Fruit fly (Drosophila melanogaster) whole organism, prepupa: ENCODE data around the gene crim.

ENCODE experiments used
- CG10631 ChIP-seq: fragments of 200-800 bp; sonication (Bioruptor generic); optimal IDR thresholded peaks from 2 replicates; lab custom pipeline; 2016; ENCODE audit warnings: missing biosample characterization, missing genetic modification characterization
- CG10669 ChIP-seq: fragments of 200-800 bp; sonication (Bioruptor generic); optimal IDR thresholded peaks from 3 replicates; lab custom pipeline; 2018; ENCODE audit warnings: missing biosample characterization, mild to moderate bottlenecking, missing genetic modification characterization, moderate library complexity
- CG11762 ChIP-seq: fragments of 200-800 bp; sonication (Bioruptor generic); optimal IDR thresholded peaks from 3 replicates; lab custom pipeline; 2016; ENCODE audit warnings: missing biosample characterization, missing genetic modification characterization; ENCODE audit not compliant: insufficient read depth
- CG1621 ChIP-seq: fragments of 200-800 bp; sonication (Bioruptor generic); optimal IDR thresholded peaks from 3 replicates; lab custom pipeline; 2018; ENCODE audit warnings: missing biosample characterization, mild to moderate bottlenecking, missing genetic modification characterization
- CG3032 ChIP-seq: fragments of 200-800 bp; optimal IDR thresholded peaks from 2 replicates; lab custom pipeline; 2019; ENCODE audit warnings: missing biosample characterization, mild to moderate bottlenecking, missing genetic modification characterization, moderate library complexity
- CG31627 ChIP-seq: fragments of 200-800 bp; sonication (Bioruptor generic); optimal IDR thresholded peaks from 3 replicates; lab custom pipeline; 2016; ENCODE audit warnings: missing biosample characterization, missing genetic modification characterization
- CG32006 ChIP-seq: fragments of 200-800 bp; sonication (Bioruptor generic); optimal IDR thresholded peaks from 3 replicates; lab custom pipeline; 2017; ENCODE audit warnings: missing biosample characterization, mild to moderate bottlenecking, missing genetic modification characterization
- CG34406 ChIP-seq: fragments of 200-800 bp; sonication (Bioruptor generic); optimal IDR thresholded peaks from 3 replicates; lab custom pipeline; 2016; ENCODE audit warnings: missing biosample characterization, missing genetic modification characterization
- CG4318 ChIP-seq: fragments of 200-800 bp; sonication (Bioruptor generic); optimal IDR thresholded peaks from 3 replicates; lab custom pipeline; 2017; ENCODE audit warnings: missing biosample characterization, mild to moderate bottlenecking, missing genetic modification characterization
- CG6276 ChIP-seq: fragments of 200-800 bp; sonication (Bioruptor generic); optimal IDR thresholded peaks from 2 replicates; lab custom pipeline; 2017; ENCODE audit warnings: missing biosample characterization, mild to moderate bottlenecking, missing genetic modification characterization
- CG6792 ChIP-seq: fragments of 200-800 bp; sonication (Bioruptor generic); optimal IDR thresholded peaks from 3 replicates; lab custom pipeline; 2016; ENCODE audit warnings: missing biosample characterization, missing genetic modification characterization
- CG6808 ChIP-seq: fragments of 200-800 bp; sonication (Bioruptor generic); optimal IDR thresholded peaks from 3 replicates; lab custom pipeline; 2017; ENCODE audit warnings: missing biosample characterization, missing genetic modification characterization, mild to moderate bottlenecking, moderate library complexity, missing genetic modification reagents
- CG6854 ChIP-seq: fragments of 200-800 bp; sonication (Bioruptor generic); optimal IDR thresholded peaks from 2 replicates; lab custom pipeline; 2017; ENCODE audit warnings: missing biosample characterization, mild to moderate bottlenecking, missing genetic modification characterization
- CG8119 ChIP-seq: fragments of 200-800 bp; sonication (Bioruptor generic); IDR thresholded peaks from 3 replicates; pipeline ENCODE4 v1.3.6; 2022; ENCODE audit warnings: missing biosample characterization, missing genetic modification characterization
- CG8319 ChIP-seq: fragments of 200-800 bp; sonication (Bioruptor generic); optimal IDR thresholded peaks from 3 replicates; lab custom pipeline; 2016; ENCODE audit warnings: missing biosample characterization, missing genetic modification characterization
- CG8632 ChIP-seq: fragments of 200-800 bp; sonication (Bioruptor generic); optimal IDR thresholded peaks from 3 replicates; lab custom pipeline; 2016; ENCODE audit warnings: missing biosample characterization, missing genetic modification characterization
- CG9139 ChIP-seq: fragments of 200-800 bp; sonication (Bioruptor generic); optimal IDR thresholded peaks from 3 replicates; lab custom pipeline; 2017; ENCODE audit warnings: missing biosample characterization, mild to moderate bottlenecking, missing genetic modification characterization
- Eip75B ChIP-seq: fragments of 200-800 bp; sonication (Bioruptor generic); optimal IDR thresholded peaks from 3 replicates; lab custom pipeline; 2016; ENCODE audit warnings: missing biosample characterization, missing genetic modification characterization
- Eip78C ChIP-seq: fragments of 200-800 bp; sonication (Bioruptor generic); peaks from one replicate; lab custom pipeline; 2016; ENCODE audit warnings: missing biosample characterization, missing genetic modification characterization
- Ets96B ChIP-seq: fragments of 200-800 bp; optimal IDR thresholded peaks from 2 replicates; lab custom pipeline; 2019; ENCODE audit warnings: missing biosample characterization, mild to moderate bottlenecking, missing genetic modification characterization, moderate library complexity
- Hr38 ChIP-seq: sonication (Bioruptor generic); optimal IDR thresholded peaks from 2 replicates; lab custom pipeline; 2016; ENCODE audit warnings: missing biosample characterization, missing genetic modification characterization
- Smox ChIP-seq: fragments of 200-800 bp; sonication (Bioruptor generic); optimal IDR thresholded peaks from 3 replicates; lab custom pipeline; 2016; ENCODE audit warnings: missing biosample characterization, missing genetic modification characterization
- Sox102F ChIP-seq: fragments of 200-800 bp; sonication (Bioruptor generic); optimal IDR thresholded peaks from 2 replicates; lab custom pipeline; 2016; ENCODE audit warnings: missing biosample characterization, mild to moderate bottlenecking, missing genetic modification characterization
- Sox14 ChIP-seq: fragments of 200-800 bp; sonication (Bioruptor generic); optimal IDR thresholded peaks from 3 replicates; lab custom pipeline; 2016; ENCODE audit warnings: missing biosample characterization, missing genetic modification characterization
- Sox15 ChIP-seq: fragments of 200-800 bp; sonication (Bioruptor generic); optimal IDR thresholded peaks from 3 replicates; lab custom pipeline; 2016; ENCODE audit warnings: missing biosample characterization, missing genetic modification characterization
- achi ChIP-seq: fragments of 200-800 bp; sonication (Bioruptor generic); optimal IDR thresholded peaks from 3 replicates; lab custom pipeline; 2016; ENCODE audit warnings: missing biosample characterization, missing genetic modification characterization
- cyc ChIP-seq: fragments of 200-800 bp; sonication (Bioruptor generic); optimal IDR thresholded peaks from 3 replicates; lab custom pipeline; 2016; ENCODE audit warnings: missing biosample characterization, missing genetic modification characterization
- dac ChIP-seq: fragments of 200-800 bp; sonication (Bioruptor generic); optimal IDR thresholded peaks from 2 replicates; lab custom pipeline; 2017; ENCODE audit warnings: missing biosample characterization, mild to moderate bottlenecking, missing genetic modification characterization
- dsx ChIP-seq: fragments of 200-800 bp; optimal IDR thresholded peaks from 3 replicates; lab custom pipeline; 2019; ENCODE audit warnings: missing biosample characterization, mild to moderate bottlenecking, missing genetic modification characterization, moderate library complexity; ENCODE audit not compliant: poor library complexity, severe bottlenecking
- eg ChIP-seq: fragments of 200-800 bp; sonication (Bioruptor generic); IDR thresholded peaks from 3 replicates; pipeline ENCODE4 v1.3.6; 2022; ENCODE audit warnings: missing biosample characterization, missing genetic modification characterization
- esn ChIP-seq: fragments of 200-800 bp; sonication (Bioruptor generic); optimal IDR thresholded peaks from 2 replicates; lab custom pipeline; 2016; ENCODE audit warnings: missing biosample characterization, mild to moderate bottlenecking, missing genetic modification characterization, moderate library complexity
- fd59A ChIP-seq: fragments of 200-800 bp; sonication (Bioruptor generic); optimal IDR thresholded peaks from 2 replicates; lab custom pipeline; 2017; ENCODE audit warnings: missing biosample characterization, mild to moderate bottlenecking, missing genetic modification characterization, missing genetic modification reagents
- lz ChIP-seq: fragments of 200-800 bp; sonication (Bioruptor generic); optimal IDR thresholded peaks from 3 replicates; lab custom pipeline; 2016; ENCODE audit warnings: missing biosample characterization, missing genetic modification characterization
- net ChIP-seq: fragments of 200-800 bp; sonication (Bioruptor generic); optimal IDR thresholded peaks from 3 replicates; lab custom pipeline; 2016; ENCODE audit warnings: missing biosample characterization, missing genetic modification characterization
- salr ChIP-seq, 2 experiments: fragments of 200-800 bp; sonication (Bioruptor generic); optimal IDR thresholded peaks; 3 replicates each; lab custom pipeline; 2016 to 2018; ENCODE audit warnings: missing biosample characterization in 2 of 2, missing genetic modification characterization in 2 of 2, mild to moderate bottlenecking in 1 of 2
- spab ChIP-seq: fragments of 200-800 bp; sonication (Bioruptor generic); optimal IDR thresholded peaks from 2 replicates; lab custom pipeline; 2017; ENCODE audit warnings: missing biosample characterization, mild to moderate bottlenecking, missing genetic modification characterization, missing genetic modification reagents
- ss ChIP-seq, 2 experiments: fragments of 200-800 bp; sonication (Bioruptor generic); optimal IDR thresholded peaks; 2 replicates in 1 of 2; 3 replicates in 1 of 2; lab custom pipeline; 2017 to 2018; ENCODE audit warnings: mild to moderate bottlenecking in 2 of 2, missing biosample characterization in 2 of 2, missing genetic modification characterization in 2 of 2, moderate library complexity in 1 of 2
- svp ChIP-seq: fragments of 200-800 bp; sonication (Bioruptor generic); peaks from one replicate; lab custom pipeline; 2016; ENCODE audit warnings: missing biosample characterization, missing genetic modification characterization
- topi ChIP-seq: fragments of 200-800 bp; sonication (Bioruptor generic); optimal IDR thresholded peaks from 3 replicates; lab custom pipeline; 2016; ENCODE audit warnings: missing biosample characterization, missing genetic modification characterization

Gene crim

DNA sequence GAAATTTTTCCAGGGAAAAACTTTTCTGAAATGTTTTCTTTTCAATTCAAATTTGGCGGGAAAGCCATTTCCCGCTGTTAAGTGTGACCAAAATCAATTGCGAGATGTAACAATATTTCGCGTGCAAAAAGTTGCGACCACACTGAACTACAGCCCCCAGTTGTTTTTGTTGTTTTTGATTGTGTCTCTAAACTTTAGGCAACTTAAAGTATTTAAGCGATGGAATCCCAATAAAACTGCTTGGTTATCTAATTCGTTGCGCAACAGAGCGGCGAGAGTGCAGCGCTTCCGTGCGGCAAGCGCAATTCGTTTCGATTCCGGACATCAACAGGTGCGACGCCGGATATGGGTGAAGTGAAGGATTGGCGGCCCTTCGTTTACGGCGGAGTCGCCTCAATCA lies 9.6 kb upstream of the crim start, which contains the start of gene Bmcp:
TSS of gene Bmcp (plus strand) at position 155 of the 400 bp plus-strand sequence.
- TF ChIP-seq fd59A (GFP tag; lab: Kevin White, UChicago) (no peak), CG6808 (no peak), CG3032 (tag; lab: Kevin White, UChicago) (peak; percentile 4), CG1621 (peak; percentile 73), CG4318 (GFP tag; lab: Kevin White, UChicago) (no peak), Sox14 (GFP tag; lab: Kevin White, UChicago) (peak; percentile 40), esn (peak; percentile 35), Eip78C (GFP tag; lab: Kevin White, UChicago) (peak; percentile 69), CG6854 (GFP tag; lab: Kevin White, UChicago) (peak; percentile 6)
- TF ChIP-seq, all 60 proteins: peak for 6

DNA sequence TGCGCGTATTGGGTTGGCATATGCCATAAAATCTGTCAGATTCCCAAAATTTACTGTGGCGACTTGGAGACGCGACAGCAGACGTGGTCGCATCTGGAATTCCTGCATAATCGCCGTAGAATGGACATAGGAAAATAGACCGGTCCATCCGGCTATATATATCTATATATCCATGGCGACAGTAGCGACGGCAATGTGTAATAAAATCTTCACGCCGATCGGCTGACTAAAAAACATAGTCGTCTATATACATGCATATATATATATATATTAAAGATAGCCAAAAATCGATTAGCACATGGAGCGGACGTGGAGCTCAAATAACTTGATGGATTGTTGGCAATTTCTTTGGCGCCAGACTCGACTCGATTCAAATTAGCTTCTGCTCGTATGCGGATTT lies 6.8 kb upstream of the crim start:
- no peak for TF ChIP-seq dac (GFP tag; lab: Kevin White, UChicago)
- TF ChIP-seq CG32006 (GFP tag; lab: Kevin White, UChicago), result no peak

DNA sequence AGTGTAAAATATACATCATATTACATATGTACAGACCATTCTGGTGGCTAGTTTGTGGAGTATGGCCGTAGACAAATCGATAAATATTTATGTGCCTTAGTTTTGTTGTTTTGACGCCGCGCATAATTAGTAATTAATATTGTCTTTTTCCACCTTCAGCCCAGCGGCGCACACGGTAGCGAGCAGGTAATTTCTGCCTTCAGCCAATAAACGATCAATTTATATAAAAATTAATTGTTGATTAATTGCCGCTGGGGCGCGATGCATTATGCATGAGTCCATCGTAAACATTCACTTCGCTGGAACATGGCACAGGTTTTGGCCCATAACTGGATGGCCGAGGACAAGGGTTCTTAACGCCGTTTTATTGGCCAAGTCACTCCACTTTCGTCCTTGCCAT lies 6.1 kb upstream of the crim start:
- TF ChIP-seq svp (no peak), CG6808 (peak; percentile 14)

DNA sequence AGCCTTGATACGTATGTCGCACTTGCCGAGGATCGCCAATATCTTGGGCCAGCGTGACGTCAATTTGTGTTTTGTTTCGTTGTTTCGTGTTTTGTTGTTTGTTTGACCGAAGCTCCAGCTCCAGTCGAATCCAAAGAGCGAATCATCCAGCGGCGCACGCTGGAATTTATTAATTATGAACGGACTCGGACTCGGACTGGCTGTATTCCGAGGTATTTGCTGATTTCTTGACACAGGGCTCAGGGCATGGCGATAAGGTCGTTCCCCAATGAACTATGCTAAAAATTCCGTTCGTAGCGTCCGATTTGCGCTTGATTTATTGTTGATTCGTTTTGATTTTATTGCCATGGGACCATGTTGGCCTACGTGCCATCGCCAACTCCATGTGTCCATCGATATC lies 5.7 kb upstream of the crim start:
- TF ChIP-seq eg (GFP tag; lab: Robert Waterston, UW), result 0 out of 3 replicates have a peak, but pooled peaks have one; percentile 9
- no peak for TF ChIP-seq CG9139

DNA sequence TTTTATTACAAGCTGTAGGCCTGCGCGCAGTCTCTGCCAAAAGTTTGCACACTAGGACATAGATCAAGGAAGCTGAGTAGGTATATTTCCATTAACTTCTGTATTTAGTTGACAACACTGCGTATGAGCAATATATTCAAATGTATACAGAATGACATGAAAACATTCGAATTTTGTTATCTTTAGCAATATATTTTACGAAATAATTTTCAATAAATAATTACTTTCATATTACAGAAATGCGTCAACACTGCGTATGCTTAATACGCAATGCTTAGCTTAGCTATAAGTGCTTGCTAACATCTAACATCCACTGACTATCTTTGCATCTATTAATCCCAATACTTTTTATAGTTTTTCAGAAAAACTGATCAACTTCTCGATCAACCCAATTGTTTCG lies 5.2 kb upstream of the crim start:
- TF ChIP-seq CG11762 (GFP tag; lab: Kevin White, UChicago) (no peak), eg (GFP tag; lab: Robert Waterston, UW) (0 out of 3 replicates have a peak, but pooled peaks have one; percentile 9), topi (GFP tag; lab: Kevin White, UChicago) (no peak), CG32006 (GFP tag; lab: Kevin White, UChicago) (peak; percentile 30), ss (GFP tag; optimal IDR thresholded peaks at IDR 0.05; lab: Kevin White, UChicago) (peak; percentile 26 to 48), CG6808 (peak; percentile 49), CG3032 (tag; lab: Kevin White, UChicago) (peak; percentile 29), CG8319 (GFP tag; lab: Kevin White, UChicago) (no peak), lz (GFP tag; lab: Kevin White, UChicago) (no peak), CG10669 (GFP tag; lab: Kevin White, UChicago) (peak; percentile 29), achi (GFP tag; lab: Kevin White, UChicago) (peak; percentile 3), salr (GFP tag; optimal IDR thresholded peaks at IDR 0.05; lab: Kevin White, UChicago) (peak in 1 of 2 experiments; percentile 2), Eip78C (GFP tag; lab: Kevin White, UChicago) (peak; percentile 70), Sox102F (GFP tag; lab: Kevin White, UChicago) (no peak), net (GFP tag; lab: Kevin White, UChicago) (peak; percentile 16), fd59A (GFP tag; lab: Kevin White, UChicago) (peak; percentile 11), dsx (GFP tag; lab: Kevin White, UChicago) (peak; percentile 20), spab (GFP tag; lab: Kevin White, UChicago) (no peak), CG34406 (no peak), Ets96B (tag; lab: Kevin White, UChicago) (peak; percentile 4)

DNA sequence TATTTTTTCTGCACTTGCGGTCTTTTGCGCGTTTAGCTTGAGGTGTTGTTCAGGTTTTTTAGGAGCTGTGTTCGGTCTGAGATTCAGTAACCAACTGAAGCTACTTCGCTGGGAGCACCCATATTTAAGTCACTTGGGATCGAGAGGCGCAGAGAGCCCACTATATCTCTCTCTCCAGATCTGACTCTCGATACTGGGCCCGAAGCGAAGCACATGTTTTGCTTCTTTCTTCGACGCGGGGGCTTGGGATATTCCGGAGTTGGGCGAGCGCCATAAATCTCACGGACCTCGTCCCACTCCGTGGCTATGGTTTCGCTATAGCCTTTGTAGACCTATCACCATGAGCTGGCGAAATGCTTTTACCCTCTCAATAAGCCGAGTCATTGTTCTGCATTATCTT lies 4.0 kb upstream of the crim start, which contains the start of gene CG14132:
TSS of gene CG14132 (minus strand) at position 99 of the 400 bp plus-strand sequence.
- TF ChIP-seq CG34406 (no peak), CG6276 (no peak), CG31627 (GFP tag; lab: Kevin White, UChicago) (no peak), Hr38 (GFP tag; lab: Kevin White, UChicago) (no peak), CG6792 (no peak), CG8119 (GFP tag; lab: Robert Waterston, UW) (0 out of 3 replicates have a peak, but pooled peaks have one; percentile 31), lz (GFP tag; lab: Kevin White, UChicago) (no peak), CG6854 (GFP tag; lab: Kevin White, UChicago) (peak; percentile 36), Smox (GFP tag; lab: Kevin White, UChicago) (no peak), Eip78C (GFP tag; lab: Kevin White, UChicago) (peak; percentile 31), fd59A (GFP tag; lab: Kevin White, UChicago) (no peak), Eip75B (GFP tag; lab: Kevin White, UChicago) (peak; percentile 2), CG10631 (no peak), cyc (no peak), esn (no peak), CG1621 (peak; percentile 91), CG11762 (GFP tag; lab: Kevin White, UChicago) (no peak), net (GFP tag; lab: Kevin White, UChicago) (peak; percentile 0), Ets96B (tag; lab: Kevin White, UChicago) (no peak), dsx (GFP tag; lab: Kevin White, UChicago) (no peak), CG8632 (GFP tag; lab: Kevin White, UChicago) (no peak), topi (GFP tag; lab: Kevin White, UChicago) (no peak), Sox15 (GFP tag; lab: Kevin White, UChicago) (no peak)
